Worm (Caenorhabditis elegans) whole organism, L4 larva: ENCODE data around the gene ZK355.8.

Source experiments
- D1046.2 ChIP-seq: fragments of 200-800 bp; sonication (Bioruptor generic); IDR thresholded peaks from 2 replicates; pipeline ENCODE4 v1.3.6; 2022; ENCODE audit warnings: missing genetic modification characterization, missing compliant biosample characterization
- F10B5.3 ChIP-seq: sonication (generic microtip); optimal IDR thresholded peaks from 2 replicates; lab custom pipeline; 2016; ENCODE audit warnings: mild to moderate bottlenecking, missing genetic modification characterization, missing compliant biosample characterization
- F49E8.2 ChIP-seq: sonication (generic microtip); optimal IDR thresholded peaks from 2 replicates; lab custom pipeline; 2016; ENCODE audit warnings: missing compliant biosample characterization, mild to moderate bottlenecking, missing genetic modification characterization, borderline replicate concordance
- T26A8.4 ChIP-seq: fragments of 200-800 bp; sonication (Bioruptor generic); IDR thresholded peaks from 2 replicates; pipeline ENCODE4 v1.3.6; 2022; ENCODE audit warnings: missing genetic modification characterization, missing compliant biosample characterization
- Y5F2A.4 ChIP-seq: fragments of 200-800 bp; sonication (Bioruptor generic); optimal IDR thresholded peaks from 2 replicates; lab custom pipeline; 2018; ENCODE audit warnings: mild to moderate bottlenecking, missing genetic modification characterization, missing compliant biosample characterization
- ZK337.2 ChIP-seq: fragments of 200-800 bp; sonication (Bioruptor generic); IDR thresholded peaks from 2 replicates; pipeline ENCODE4 v1.3.6; 2022; ENCODE audit warnings: missing genetic modification reagents, missing genetic modification characterization, missing compliant biosample characterization
- aha-1 ChIP-seq: fragments of 150-350 bp; peaks from one replicate; lab custom pipeline; 2014; ENCODE audit warnings: missing biosample characterization, missing genetic modification characterization
- ama-1 ChIP-seq: fragments of 150-350 bp; optimal IDR thresholded peaks from 2 replicates; lab custom pipeline; 2014; ENCODE audit warnings: inconsistent platforms, mixed read lengths
- arid-1 ChIP-seq: fragments of 200-800 bp; sonication (Bioruptor generic); conservative IDR thresholded peaks from 2 replicates; pipeline ENCODE4 v1.3.6; 2022; ENCODE audit warnings: missing genetic modification reagents, missing genetic modification characterization, missing compliant biosample characterization
- cey-2 ChIP-seq: sonication (generic microtip); optimal IDR thresholded peaks from 3 replicates; lab custom pipeline; 2017; ENCODE audit warnings: missing genetic modification characterization, mild to moderate bottlenecking, missing compliant biosample characterization, antibody characterized with exemption, borderline replicate concordance; ENCODE audit not compliant: insufficient read depth
- dmd-8 ChIP-seq: fragments of 200-800 bp; sonication (Bioruptor generic); IDR thresholded peaks from 2 replicates; pipeline ENCODE4 v1.3.6; 2022; ENCODE audit warnings: missing genetic modification characterization, missing compliant biosample characterization
- dmd-9 ChIP-seq: fragments of 200-800 bp; sonication (Bioruptor generic); IDR thresholded peaks from 2 replicates; pipeline ENCODE4 v1.3.6; 2022; ENCODE audit warnings: missing genetic modification reagents, missing genetic modification characterization, missing compliant biosample characterization
- dve-1 ChIP-seq: sonication (generic microtip); optimal IDR thresholded peaks from 2 replicates; lab custom pipeline; 2017; ENCODE audit warnings: antibody characterized with exemption, mild to moderate bottlenecking, missing genetic modification characterization, missing compliant biosample characterization; ENCODE audit not compliant: insufficient read depth
- egl-27 ChIP-seq: sonication (generic microtip); optimal IDR thresholded peaks from 3 replicates; lab custom pipeline; 2017; ENCODE audit warnings: missing biosample characterization, missing genetic modification reagents, missing genetic modification characterization
- hlh-30 ChIP-seq: sonication (generic microtip); optimal IDR thresholded peaks from 2 replicates; lab custom pipeline; 2017; ENCODE audit warnings: antibody characterized with exemption, mild to moderate bottlenecking, missing genetic modification characterization, missing compliant biosample characterization; ENCODE audit not compliant: insufficient read depth
- hmg-1.1 ChIP-seq: fragments of 200-800 bp; sonication (Bioruptor generic); IDR thresholded peaks from 2 replicates; pipeline ENCODE4 v1.3.6; 2022; ENCODE audit warnings: missing genetic modification reagents, missing genetic modification characterization, missing compliant biosample characterization
- lin-13 ChIP-seq: fragments of 150-350 bp; optimal IDR thresholded peaks from 2 replicates; lab custom pipeline; 2014; ENCODE audit warnings: missing biosample characterization, missing genetic modification reagents, missing genetic modification characterization
- lin-15B ChIP-seq: fragments of 150-350 bp; sonication (generic microtip); optimal IDR thresholded peaks from 3 replicates; lab custom pipeline; 2014; ENCODE audit warnings: missing biosample characterization, missing genetic modification characterization
- lin-39 ChIP-seq: fragments of 150-350 bp; optimal IDR thresholded peaks from 2 replicates; lab custom pipeline; 2014; ENCODE audit warnings: missing biosample characterization, missing genetic modification reagents, missing genetic modification characterization
- mdt-29 ChIP-seq: fragments of 200-800 bp; sonication (Bioruptor generic); IDR thresholded peaks from 2 replicates; pipeline ENCODE4 v1.3.6; 2022; ENCODE audit warnings: missing genetic modification reagents, missing genetic modification characterization, missing compliant biosample characterization
- nhr-237 ChIP-seq: sonication (generic microtip); optimal IDR thresholded peaks from 2 replicates; lab custom pipeline; 2017; ENCODE audit warnings: missing biosample characterization, missing genetic modification characterization
- nhr-25 ChIP-seq: sonication (generic microtip); optimal IDR thresholded peaks from 2 replicates; lab custom pipeline; 2017; ENCODE audit warnings: missing genetic modification characterization, mild to moderate bottlenecking, missing compliant biosample characterization, antibody characterized with exemption, moderate library complexity, borderline replicate concordance; ENCODE audit not compliant: insufficient read depth
- nhr-48 ChIP-seq: sonication (generic microtip); optimal IDR thresholded peaks from 2 replicates; lab custom pipeline; 2016; ENCODE audit warnings: mild to moderate bottlenecking, missing genetic modification characterization, missing compliant biosample characterization
- nhr-76 ChIP-seq: fragments of 150-350 bp; optimal IDR thresholded peaks from 2 replicates; lab custom pipeline; 2014; ENCODE audit warnings: missing biosample characterization, missing genetic modification characterization
- php-3 ChIP-seq: fragments of 200-800 bp; sonication (Bioruptor generic); IDR thresholded peaks from 2 replicates; pipeline ENCODE4 v1.3.6; 2022; ENCODE audit warnings: missing genetic modification reagents, missing genetic modification characterization, missing compliant biosample characterization
- pqm-1 ChIP-seq: sonication (generic microtip); optimal IDR thresholded peaks from 2 replicates; lab custom pipeline; 2017; ENCODE audit warnings: missing biosample characterization, missing genetic modification characterization
- sdz-12 ChIP-seq: fragments of 200-800 bp; sonication (Bioruptor generic); optimal IDR thresholded peaks from 2 replicates; lab custom pipeline; 2018; ENCODE audit warnings: mild to moderate bottlenecking, missing genetic modification characterization, missing compliant biosample characterization
- set-16 ChIP-seq: fragments of 200-800 bp; sonication (Bioruptor generic); IDR thresholded peaks from 2 replicates; pipeline ENCODE4 v1.3.6; 2022; ENCODE audit warnings: missing genetic modification reagents, missing genetic modification characterization, missing compliant biosample characterization
- spr-1 ChIP-seq: sonication (generic microtip); optimal IDR thresholded peaks from 2 replicates; lab custom pipeline; 2016; ENCODE audit warnings: mild to moderate bottlenecking, missing genetic modification characterization, missing compliant biosample characterization
- spr-3 ChIP-seq: fragments of 200-800 bp; sonication (Bioruptor generic); optimal IDR thresholded peaks from 2 replicates; lab custom pipeline; 2018; ENCODE audit warnings: mild to moderate bottlenecking, missing genetic modification characterization, missing compliant biosample characterization
- unc-130 ChIP-seq: sonication (generic microtip); optimal IDR thresholded peaks from 2 replicates; lab custom pipeline; 2016; ENCODE audit warnings: missing genetic modification reagents, missing genetic modification characterization, missing compliant biosample characterization
- unc-39 ChIP-seq: sonication (generic microtip); optimal IDR thresholded peaks from 2 replicates; lab custom pipeline; 2017; ENCODE audit warnings: missing biosample characterization, missing genetic modification characterization
- zfp-2 ChIP-seq: sonication (generic microtip); optimal IDR thresholded peaks from 2 replicates; lab custom pipeline; 2016; ENCODE audit warnings: mild to moderate bottlenecking, missing genetic modification characterization, missing compliant biosample characterization
- zfp-3 ChIP-seq: fragments of 200-800 bp; sonication (Bioruptor generic); conservative IDR thresholded peaks from 2 replicates; pipeline ENCODE4 v1.3.6; 2022; ENCODE audit warnings: missing genetic modification reagents, missing genetic modification characterization, missing compliant biosample characterization
- zip-11 ChIP-seq: fragments of 200-800 bp; sonication (Bioruptor generic); IDR thresholded peaks from 2 replicates; pipeline ENCODE4 v1.3.6; 2022; ENCODE audit warnings: missing genetic modification characterization, missing compliant biosample characterization
- ztf-7 ChIP-seq: fragments of 150-350 bp; optimal IDR thresholded peaks from 2 replicates; lab custom pipeline; 2014; ENCODE audit warnings: missing biosample characterization, missing genetic modification characterization

ZK355.8 gene

ce11 chrII:2931564-2931963 lies 4.0 kb downstream of the ZK355.8 start:
- TF ChIP-seq set-16 (GFP tag; lab: Robert Waterston, UW) = 0 out of 2 replicates have a peak, but pooled peaks have one; percentile 21
- TF ChIP-seq nhr-76 (tag; lab: Kevin White, UChicago) = no peak

- no peak for TF ChIP-seq sdz-12 (GFP tag; lab: Kevin White, UChicago)
- no peak for TF ChIP-seq cey-2 (tag; lab: Kevin White, UChicago)
- TF ChIP-seq arid-1 (GFP tag; lab: Robert Waterston, UW) = no peak
- TF ChIP-seq spr-1 = no peak
- TF ChIP-seq nhr-25 (tag; lab: Kevin White, UChicago) = no peak
- no peak for TF ChIP-seq egl-27 (tag; lab: Kevin White, UChicago)
- no peak for TF ChIP-seq lin-39 (tag; lab: Kevin White, UChicago)
- TF ChIP-seq F10B5.3 = no peak
- no peak for TF ChIP-seq dmd-8 (GFP tag; lab: Robert Waterston, UW)
- no peak for TF ChIP-seq D1046.2 (GFP tag; lab: Robert Waterston, UW)
- TF ChIP-seq ztf-7 = no peak
- no peak for TF ChIP-seq zip-11 (GFP tag; lab: Robert Waterston, UW)
- no peak for TF ChIP-seq zfp-3 (GFP tag; lab: Robert Waterston, UW)
- no peak for TF ChIP-seq dmd-9 (GFP tag; lab: Robert Waterston, UW)
- no peak for TF ChIP-seq pqm-1
- TF ChIP-seq nhr-237 (tag; lab: Kevin White, UChicago) = no peak
- TF ChIP-seq mdt-29 (GFP tag; lab: Robert Waterston, UW) = no peak
- no peak for TF ChIP-seq zfp-2
- no peak for TF ChIP-seq hmg-1.1 (GFP tag; lab: Robert Waterston, UW)
- TF ChIP-seq lin-13 = no peak
Observed at ce11 chrII:2934354-2934753, 6.8 kb downstream of the ZK355.8 start, which contains the start of gene irld-67. TSS of gene irld-67 (minus strand) at chrII:2934454.

- TF ChIP-seq unc-39 (tag; lab: Kevin White, UChicago) (no peak), lin-15B (no peak), lin-39 (tag; lab: Kevin White, UChicago) (no peak), T26A8.4 (GFP tag; lab: Robert Waterston, UW) (no peak), Y5F2A.4 (no peak), nhr-48 (tag; lab: Kevin White, UChicago) (no peak), dmd-8 (GFP tag; lab: Robert Waterston, UW) (no peak), unc-130 (no peak), dve-1 (tag; lab: Kevin White, UChicago) (no peak), spr-3 (GFP tag; lab: Kevin White, UChicago) (no peak), F49E8.2 (no peak), php-3 (GFP tag; lab: Robert Waterston, UW) (no peak), ama-1 (no peak), ZK337.2 (GFP tag; lab: Robert Waterston, UW) (no peak)
Observed at ce11 chrII:2937852-2938251, 10.2 kb downstream of the ZK355.8 start, which contains the start of gene irld-65. TSS of gene irld-65 (minus strand) at chrII:2937952.

- TF ChIP-seq aha-1 (tag; lab: Kevin White, UChicago) = peak; percentile 34
- TF ChIP-seq hlh-30 (tag; lab: Kevin White, UChicago) = no peak
Observed at ce11 chrII:2939681-2940080, 12.1 kb downstream of the ZK355.8 start.
